Fruit fly (Drosophila melanogaster): Measurements from ENCODE around the gene Cln3.

The Cln3 gene

dm6 chr3L:17849517-17849916, 35.6 kb upstream of the Cln3 start, which contains the start of gene TrpRS-m (continued):
- no peak for TF ChIP-seq Asciz (GFP tag; optimal IDR thresholded peaks at IDR 0.05)
- no peak for TF ChIP-seq ab (GFP tag; optimal IDR thresholded peaks at IDR 0.05)
- no peak for TF ChIP-seq maf-S (GFP tag; optimal IDR thresholded peaks at IDR 0.05)
- no peak for TF ChIP-seq HLH3B (GFP tag; IDR thresholded peaks at IDR 0.05)
- TF ChIP-seq sug (tag; optimal IDR thresholded peaks at IDR 0.05), result no peak
- TF ChIP-seq Bgb (GFP tag; IDR thresholded peaks at IDR 0.05; ENCODE audit: partially characterized antibody), result no peak
- no peak for TF ChIP-seq CG31224 (GFP tag; IDR thresholded peaks at IDR 0.05)
- TF ChIP-seq phol (tag; optimal IDR thresholded peaks at IDR 0.05), result peak; percentile 23
- no peak for TF ChIP-seq amos (GFP tag; IDR thresholded peaks at IDR 0.05; ENCODE audit: partially characterized antibody)
- no peak for TF ChIP-seq CG9727 (GFP tag; optimal IDR thresholded peaks at IDR 0.05)
- TF ChIP-seq CG4424 (GFP tag; optimal IDR thresholded peaks at IDR 0.05), result no peak
- no peak for TF ChIP-seq CG18262 (tag; optimal IDR thresholded peaks at IDR 0.05)
- TF ChIP-seq CG11456 (GFP tag; IDR thresholded peaks at IDR 0.05), result no peak
- no peak for TF ChIP-seq CG17385 (GFP tag; optimal IDR thresholded peaks at IDR 0.05)
- TF ChIP-seq Nf-YA (GFP tag; IDR thresholded peaks at IDR 0.05), result no peak
- TF ChIP-seq br (optimal IDR thresholded peaks at IDR 0.05), result no peak
- no peak for TF ChIP-seq oc (tag; optimal IDR thresholded peaks at IDR 0.05)
- TF ChIP-seq CG3407 (GFP tag; optimal IDR thresholded peaks at IDR 0.05), result no peak
- no peak for TF ChIP-seq slou (GFP tag; optimal IDR thresholded peaks at IDR 0.05)
- no peak for TF ChIP-seq CG8478 (optimal IDR thresholded peaks at IDR 0.05)
- TF ChIP-seq ftz-f1 (GFP tag; optimal IDR thresholded peaks at IDR 0.05), result no peak
- TF ChIP-seq Ravus (GFP tag; IDR thresholded peaks at IDR 0.05), result no peak
- no peak for TF ChIP-seq ash1 (GFP tag; optimal IDR thresholded peaks at IDR 0.05)
- TF ChIP-seq dimm (GFP tag; IDR thresholded peaks at IDR 0.05), result no peak
- TF ChIP-seq CG31388 (GFP tag; optimal IDR thresholded peaks at IDR 0.05), result no peak
- TF ChIP-seq Hand (GFP tag; optimal IDR thresholded peaks at IDR 0.05), result no peak
- no peak for TF ChIP-seq jigr1 (GFP tag; IDR thresholded peaks at IDR 0.05)
- TF ChIP-seq Vsx1 (GFP tag; optimal IDR thresholded peaks at IDR 0.05), result no peak
- TF ChIP-seq CG2712 (tag; optimal IDR thresholded peaks at IDR 0.05), result peak; percentile 28
- no peak for TF ChIP-seq luna (GFP tag; optimal IDR thresholded peaks at IDR 0.05)
- TF ChIP-seq Scr (GFP tag; IDR thresholded peaks at IDR 0.05; ENCODE audit: partially characterized antibody), result no peak
- TF ChIP-seq en (GFP tag; optimal IDR thresholded peaks at IDR 0.05), result no peak
- peak; percentile 77; the same call in 1 of the 3 replicates for TF ChIP-seq CG34422 (GFP tag; IDR thresholded peaks at IDR 0.05)
- TF ChIP-seq CG30403 (GFP tag; optimal IDR thresholded peaks at IDR 0.05), result no peak
- TF ChIP-seq Fer3 (tag; optimal IDR thresholded peaks at IDR 0.05), result no peak
- TF ChIP-seq CG16815 (GFP tag; optimal IDR thresholded peaks at IDR 0.05), result no peak
- TF ChIP-seq CG15696 (tag; optimal IDR thresholded peaks at IDR 0.05), result no peak
- no peak for TF ChIP-seq CG1832 (GFP tag; optimal IDR thresholded peaks at IDR 0.05)
- no peak for TF ChIP-seq Sry-δ (GFP tag; optimal IDR thresholded peaks at IDR 0.05)
- no peak for TF ChIP-seq Bteb2 (GFP tag; optimal IDR thresholded peaks at IDR 0.05)
- TF ChIP-seq btn (GFP tag; optimal IDR thresholded peaks at IDR 0.05), result no peak
- peak; percentile 14 for TF ChIP-seq CG2116 (GFP tag; optimal IDR thresholded peaks at IDR 0.05)
- no peak for TF ChIP-seq CG7963 (GFP tag; IDR thresholded peaks at IDR 0.05; ENCODE audit: partially characterized antibody)
- TF ChIP-seq CG12104 (GFP tag; optimal IDR thresholded peaks at IDR 0.05), result no peak
- no peak for TF ChIP-seq chn (GFP tag; optimal IDR thresholded peaks at IDR 0.05)
- TF ChIP-seq CG2889 (GFP tag; IDR thresholded peaks at IDR 0.05), result no peak
- peak; percentile 56 for TF ChIP-seq stwl (tag; optimal IDR thresholded peaks at IDR 0.05)
- no peak for TF ChIP-seq sens-2 (GFP tag; IDR thresholded peaks at IDR 0.05)
- TF ChIP-seq fd3F (GFP tag; optimal IDR thresholded peaks at IDR 0.05), result no peak
- no peak for TF ChIP-seq jing (GFP tag; optimal IDR thresholded peaks at IDR 0.05)
- no peak for TF ChIP-seq crc (GFP tag; optimal IDR thresholded peaks at IDR 0.05)
- TF ChIP-seq kni (GFP tag; optimal IDR thresholded peaks at IDR 0.05), result no peak
- TF ChIP-seq CG14710 (tag; optimal IDR thresholded peaks at IDR 0.05), result peak; percentile 4

All from whole organism, embryonic.